Fruit fly (Drosophila melanogaster) whole organism, pupa: ENCODE data around the gene kuz.

ENCODE experiments used
- CG10348 ChIP-seq: fragments of 200-800 bp; sonication (Bioruptor generic); IDR thresholded peaks from 2 replicates; pipeline ENCODE4 v1.3.6; 2022; ENCODE audit warnings: missing biosample characterization, missing genetic modification characterization
- CG12605 ChIP-seq: fragments of 200-800 bp; sonication (Bioruptor generic); IDR thresholded peaks from 2 replicates; pipeline ENCODE4 v1.3.6; 2022; ENCODE audit warnings: missing biosample characterization, missing genetic modification characterization
- CG32121 ChIP-seq: fragments of 200-800 bp; sonication (Bioruptor generic); IDR thresholded peaks from 2 replicates; pipeline ENCODE4 v1.3.6; 2022; ENCODE audit warnings: missing biosample characterization, missing genetic modification characterization
- CG4496 ChIP-seq: fragments of 200-800 bp; sonication (Bioruptor generic); IDR thresholded peaks from 3 replicates; pipeline ENCODE4 v1.3.6; 2022; ENCODE audit warnings: missing biosample characterization, missing genetic modification characterization
- CG8159 ChIP-seq: fragments of 200-800 bp; sonication (Bioruptor generic); optimal IDR thresholded peaks from 3 replicates; lab custom pipeline; 2018; ENCODE audit warnings: missing biosample characterization, mild to moderate bottlenecking, missing genetic modification characterization, moderate library complexity
- CG8301 ChIP-seq: fragments of 200-800 bp; sonication (Bioruptor generic); optimal IDR thresholded peaks from 2 replicates; lab custom pipeline; 2018; ENCODE audit warnings: missing biosample characterization, mild to moderate bottlenecking, missing genetic modification characterization
- D1 ChIP-seq: fragments of 200-800 bp; sonication (Bioruptor generic); optimal IDR thresholded peaks from 2 replicates; lab custom pipeline; 2018; ENCODE audit warnings: missing biosample characterization, mild to moderate bottlenecking, missing genetic modification characterization, moderate library complexity
- Pif1B ChIP-seq: fragments of 200-800 bp; sonication (Bioruptor generic); optimal IDR thresholded peaks from 3 replicates; lab custom pipeline; 2016; ENCODE audit warnings: missing biosample characterization, missing genetic modification characterization
- Snoo ChIP-seq: fragments of 200-800 bp; sonication (Bioruptor generic); optimal IDR thresholded peaks from 3 replicates; lab custom pipeline; 2017; ENCODE audit warnings: missing biosample characterization, mild to moderate bottlenecking, missing genetic modification characterization, inconsistent platforms
- fd96Ca ChIP-seq: fragments of 200-800 bp; sonication (Bioruptor generic); IDR thresholded peaks from 3 replicates; pipeline ENCODE4 v1.3.6; 2022; ENCODE audit warnings: missing biosample characterization, missing genetic modification characterization
- gl ChIP-seq: fragments of 200-800 bp; sonication (Bioruptor generic); optimal IDR thresholded peaks from 2 replicates; lab custom pipeline; 2018; ENCODE audit warnings: missing biosample characterization, mild to moderate bottlenecking, missing genetic modification characterization

dm6 chr2L:13666017-13666667 lies 116.2 kb downstream of the kuz start:
- TF ChIP-seq CG8159 = peak; percentile 69
- TF ChIP-seq CG32121 (GFP tag; lab: Robert Waterston, UW) = 0 out of 2 replicates have a peak, but pooled peaks have one; percentile 38
- TF ChIP-seq Snoo (tag; lab: Kevin White, UChicago) = peak; percentile 69
- TF ChIP-seq CG10348 = 0 out of 2 replicates have a peak, but pooled peaks have one; percentile 26
- no peak for TF ChIP-seq gl
- TF ChIP-seq CG4496 = peak; percentile 67; the same call in 2 of the 3 replicates
- no peak; the same call in 2 of the 3 replicates for TF ChIP-seq fd96Ca
- TF ChIP-seq D1 (tag; lab: Kevin White, UChicago) = peak; percentile 11
- peak; percentile 48 for TF ChIP-seq Pif1B (GFP tag; lab: Kevin White, UChicago)
- peak; percentile 54 for TF ChIP-seq CG8301 (tag; lab: Kevin White, UChicago)
- TF ChIP-seq CG12605 (GFP tag; lab: Robert Waterston, UW) = 0 out of 2 replicates have a peak, but pooled peaks have one; percentile 22
